ENCODE assay signal across 8 worm cellular contexts in genomic region chrIII:8093079-8093623, ce11.
TF ChIP-seq lines count a peak whose summit lies in the region.

K06H7.2 (plus strand) TSS chrIII:8093573.

TF ChIP-seq in whole organism, L1 larva, 84 proteins besides CTCF, POLR2A, EP300 and RAD21 (continues in another document):
- TF ChIP-seq Y116A8C.19 (tag; optimal IDR thresholded peaks at IDR 0.05; lab: Kevin White, UChicago; ENCODE audit: borderline replicate concordance), result no peak
- peak; percentile 13 for TF ChIP-seq rnt-1 (tag; optimal IDR thresholded peaks at IDR 0.05; lab: Kevin White, UChicago)
- TF ChIP-seq ces-1 (GFP tag; optimal IDR thresholded peaks at IDR 0.05; lab: Kevin White, UChicago), result no peak
- no peak for TF ChIP-seq efl-3 (GFP tag; optimal IDR thresholded peaks at IDR 0.05; lab: Kevin White, UChicago)
- no peak for TF ChIP-seq hlh-4 (tag; optimal IDR thresholded peaks at IDR 0.05; lab: Kevin White, UChicago)
- TF ChIP-seq fkh-8 (tag; optimal IDR thresholded peaks at IDR 0.05; lab: Kevin White, UChicago), result peak; percentile 44
- no peak for TF ChIP-seq nhr-28 (tag; optimal IDR thresholded peaks at IDR 0.05; lab: Kevin White, UChicago)
- TF ChIP-seq lin-15B (tag; optimal IDR thresholded peaks at IDR 0.05; lab: Kevin White, UChicago), result peak; percentile 78
- TF ChIP-seq F16B12.6 (tag; optimal IDR thresholded peaks at IDR 0.05; lab: Kevin White, UChicago), result peak; percentile 43
- no peak for TF ChIP-seq ceh-63 (GFP tag; optimal IDR thresholded peaks at IDR 0.05; lab: Kevin White, UChicago)
- peak; percentile 57 for TF ChIP-seq nhr-237 (tag; optimal IDR thresholded peaks at IDR 0.05; lab: Kevin White, UChicago)

TF ChIP-seq in whole organism, L2 larva, 48 proteins besides CTCF, POLR2A, EP300 and RAD21 (continues in another document):
- TF ChIP-seq zag-1 (tag; optimal IDR thresholded peaks at IDR 0.05; lab: Kevin White, UChicago), result peak; percentile 31
- no peak for TF ChIP-seq nhr-10 (tag; optimal IDR thresholded peaks at IDR 0.05; lab: Kevin White, UChicago)
- TF ChIP-seq unc-55 (GFP tag; optimal IDR thresholded peaks at IDR 0.05; lab: Kevin White, UChicago), result peak; percentile 83
- TF ChIP-seq crh-2 (tag; optimal IDR thresholded peaks at IDR 0.05; lab: Kevin White, UChicago), result peak; percentile 74
- TF ChIP-seq nhr-237 (tag; optimal IDR thresholded peaks at IDR 0.05; lab: Kevin White, UChicago), result no peak
- peak; percentile 36 for TF ChIP-seq fos-1 (tag; optimal IDR thresholded peaks at IDR 0.05; lab: Kevin White, UChicago)
- TF ChIP-seq mab-5 (tag; optimal IDR thresholded peaks at IDR 0.05; lab: Kevin White, UChicago), result peak; percentile 65
- TF ChIP-seq lin-13 (GFP tag; optimal IDR thresholded peaks at IDR 0.05; lab: Kevin White, UChicago), result peak; percentile 28
- TF ChIP-seq nhr-129 (tag; optimal IDR thresholded peaks at IDR 0.05; lab: Kevin White, UChicago), result peak; percentile 76
- TF ChIP-seq nhr-21 (tag; optimal IDR thresholded peaks at IDR 0.05; lab: Kevin White, UChicago), result no peak
- TF ChIP-seq peb-1 (tag; optimal IDR thresholded peaks at IDR 0.05; lab: Kevin White, UChicago), result no peak
- peak; percentile 46 for TF ChIP-seq nhr-25 (tag; optimal IDR thresholded peaks at IDR 0.05; lab: Kevin White, UChicago)

TF ChIP-seq in whole organism, L3 larva, 47 proteins besides CTCF, POLR2A, EP300 and RAD21 (continues in another document):
- TF ChIP-seq zag-1 (tag; optimal IDR thresholded peaks at IDR 0.05; lab: Kevin White, UChicago) (no peak), nhr-77 (tag; optimal IDR thresholded peaks at IDR 0.05; lab: Kevin White, UChicago) (no peak), ceh-16 (tag; optimal IDR thresholded peaks at IDR 0.05; lab: Kevin White, UChicago) (no peak), egl-5 (tag; optimal IDR thresholded peaks at IDR 0.05; lab: Kevin White, UChicago) (peak; percentile 87), lin-15B (tag; optimal IDR thresholded peaks at IDR 0.05; lab: Kevin White, UChicago) (peak; percentile 87), nhr-23 (tag; optimal IDR thresholded peaks at IDR 0.05; lab: Kevin White, UChicago) (peak; percentile 37), ztf-11 (tag; optimal IDR thresholded peaks at IDR 0.05; lab: Kevin White, UChicago) (no peak), unc-62 (GFP tag; optimal IDR thresholded peaks at IDR 0.05; lab: Kevin White, UChicago) (no peak), R02D3.7 (tag; optimal IDR thresholded peaks at IDR 0.05; lab: Kevin White, UChicago) (no peak), elt-3 (tag; optimal IDR thresholded peaks at IDR 0.05; lab: Kevin White, UChicago) (no peak), daf-12 (tag; optimal IDR thresholded peaks at IDR 0.05; lab: Kevin White, UChicago) (no peak), skn-1 (tag; optimal IDR thresholded peaks at IDR 0.05; lab: Kevin White, UChicago) (peak; percentile 44)

TF ChIP-seq in whole organism, L4 larva, 104 proteins besides CTCF, POLR2A, EP300 and RAD21 (continues in another document):
- TF ChIP-seq dpl-1 (GFP tag; optimal IDR thresholded peaks at IDR 0.05; lab: Kevin White, UChicago) (peak; percentile 58), saeg-2 (GFP tag; IDR thresholded peaks at IDR 0.05; lab: Robert Waterston, UW) (no peak), sdz-12 (GFP tag; optimal IDR thresholded peaks at IDR 0.05; lab: Kevin White, UChicago) (no peak), zip-11 (GFP tag; IDR thresholded peaks at IDR 0.05; lab: Robert Waterston, UW) (no peak), attf-4 (tag; optimal IDR thresholded peaks at IDR 0.05; lab: Kevin White, UChicago) (no peak), php-3 (GFP tag; IDR thresholded peaks at IDR 0.05; lab: Robert Waterston, UW) (no peak), ctbp-1 (GFP tag; IDR thresholded peaks at IDR 0.05; lab: Robert Waterston, UW) (no peak), jun-1 (tag; optimal IDR thresholded peaks at IDR 0.05; lab: Kevin White, UChicago) (no peak), ceh-32 (tag; optimal IDR thresholded peaks at IDR 0.05; lab: Kevin White, UChicago; ENCODE audit: poor library complexity) (no peak), lsy-2 (tag; optimal IDR thresholded peaks at IDR 0.05; lab: Kevin White, UChicago) (peak; percentile 18 to 90), T20F7.1 (GFP tag; optimal IDR thresholded peaks at IDR 0.05; lab: Kevin White, UChicago) (peak; percentile 39), cey-2 (tag; optimal IDR thresholded peaks at IDR 0.05; lab: Kevin White, UChicago; ENCODE audit: borderline replicate concordance, insufficient read depth) (no peak)

TF ChIP-seq in whole organism, late embryonic, 69 proteins besides CTCF, POLR2A, EP300 and RAD21 (continues in another document):
- TF ChIP-seq pqm-1 (tag; optimal IDR thresholded peaks at IDR 0.05; lab: Kevin White, UChicago), result no peak
- TF ChIP-seq dmd-4 (tag; optimal IDR thresholded peaks at IDR 0.05; lab: Kevin White, UChicago; ENCODE audit: borderline replicate concordance), result no peak
- TF ChIP-seq C38D4.7 (GFP tag; optimal IDR thresholded peaks at IDR 0.05; lab: Kevin White, UChicago), result no peak
- TF ChIP-seq ceh-48 (tag; optimal IDR thresholded peaks at IDR 0.05; lab: Kevin White, UChicago), result no peak
- no peak for TF ChIP-seq zip-5 (tag; optimal IDR thresholded peaks at IDR 0.05; lab: Kevin White, UChicago)
- TF ChIP-seq che-1 (tag; optimal IDR thresholded peaks at IDR 0.05; lab: Kevin White, UChicago), result no peak
- TF ChIP-seq F13H6.1 (tag; optimal IDR thresholded peaks at IDR 0.05; lab: Kevin White, UChicago), result no peak
- no peak for TF ChIP-seq ttx-3 (tag; optimal IDR thresholded peaks at IDR 0.05; lab: Kevin White, UChicago)
- no peak for TF ChIP-seq ceh-24 (tag; optimal IDR thresholded peaks at IDR 0.05; lab: Kevin White, UChicago)
- no peak for TF ChIP-seq ceh-9 (tag; optimal IDR thresholded peaks at IDR 0.05; lab: Kevin White, UChicago)
- no peak for TF ChIP-seq ceh-30 (tag; optimal IDR thresholded peaks at IDR 0.05; lab: Kevin White, UChicago)
- peak; percentile 48 for TF ChIP-seq ceh-31 (tag; optimal IDR thresholded peaks at IDR 0.05; lab: Kevin White, UChicago)
- TF ChIP-seq unc-55 (GFP tag; optimal IDR thresholded peaks at IDR 0.05; lab: Kevin White, UChicago), result peak; percentile 43

TF ChIP-seq in whole organism, midembryonic, 9 proteins besides CTCF, POLR2A, EP300 and RAD21:
- TF ChIP-seq ztf-23 (GFP tag; IDR thresholded peaks at IDR 0.05; lab: Robert Waterston, UW) (no peak), flt-1 (GFP tag; IDR thresholded peaks at IDR 0.05; lab: Robert Waterston, UW) (0 out of 2 replicates have a peak, but pooled peaks have one; percentile 40), cog-1 (tag; optimal IDR thresholded peaks at IDR 0.05; lab: Kevin White, UChicago) (peak; percentile 48)

TF ChIP-seq in whole organism, mixed stage, embryonic, 35 proteins besides CTCF, POLR2A, EP300 and RAD21 (continues in another document):
- TF ChIP-seq unc-120 (tag; optimal IDR thresholded peaks at IDR 0.05; lab: Kevin White, UChicago; ENCODE audit: poor library complexity, severe bottlenecking) (no peak), lin-13 (tag; optimal IDR thresholded peaks at IDR 0.05; lab: Kevin White, UChicago) (no peak), mls-2 (tag; optimal IDR thresholded peaks at IDR 0.05; lab: Kevin White, UChicago) (peak; percentile 19), ces-1 (GFP tag; optimal IDR thresholded peaks at IDR 0.05; lab: Kevin White, UChicago) (peak; percentile 91), lsy-2 (tag; optimal IDR thresholded peaks at IDR 0.05; lab: Kevin White, UChicago) (peak; percentile 77), nhr-2 (tag; optimal IDR thresholded peaks at IDR 0.05; lab: Kevin White, UChicago) (no peak), flh-1 (GFP tag; optimal IDR thresholded peaks at IDR 0.05; lab: Kevin White, UChicago) (no peak), mep-1 (tag; optimal IDR thresholded peaks at IDR 0.05; lab: Kevin White, UChicago) (peak; percentile 84), nhr-237 (tag; optimal IDR thresholded peaks at IDR 0.05; lab: Kevin White, UChicago) (peak; percentile 53), nhr-12 (tag; optimal IDR thresholded peaks at IDR 0.05; lab: Kevin White, UChicago) (no peak), unc-62 (GFP tag; optimal IDR thresholded peaks at IDR 0.05; lab: Kevin White, UChicago) (peak; percentile 74), elt-3 (tag; optimal IDR thresholded peaks at IDR 0.05; lab: Kevin White, UChicago) (no peak), blmp-1 (tag; optimal IDR thresholded peaks at IDR 0.05; lab: Kevin White, UChicago) (no peak), ztf-11 (tag; optimal IDR thresholded peaks at IDR 0.05; lab: Kevin White, UChicago) (no peak), ham-2 (GFP tag; optimal IDR thresholded peaks at IDR 0.05; lab: Kevin White, UChicago) (no peak), hlh-1 (tag; optimal IDR thresholded peaks at IDR 0.05; lab: Kevin White, UChicago) (peak; percentile 53), elt-1 (tag; optimal IDR thresholded peaks at IDR 0.05; lab: Kevin White, UChicago; ENCODE audit: borderline replicate concordance, insufficient read depth) (no peak), ceh-83 (GFP tag; optimal IDR thresholded peaks at IDR 0.05; lab: Kevin White, UChicago) (no peak)

TF ChIP-seq in whole organism, young adult, 124 proteins besides CTCF, POLR2A, EP300 and RAD21:
- TF ChIP-seq ekl-4 (GFP tag; IDR thresholded peaks at IDR 0.05; lab: Robert Waterston, UW) (no peak), ceh-27 (GFP tag; optimal IDR thresholded peaks at IDR 0.05; lab: Kevin White, UChicago) (peak; percentile 4), dpff-1 (tag; optimal IDR thresholded peaks at IDR 0.05; lab: Kevin White, UChicago) (no peak), rpc-1 (optimal IDR thresholded peaks at IDR 0.05; lab: Kevin White, UChicago) (no peak), rpc-1 (tag; optimal IDR thresholded peaks at IDR 0.05; lab: Kevin White, UChicago) (no peak), T26A5.8 (tag; optimal IDR thresholded peaks at IDR 0.05; lab: Kevin White, UChicago) (no peak), nhr-80 (tag; optimal IDR thresholded peaks at IDR 0.05; lab: Kevin White, UChicago) (peak; percentile 38), nhr-90 (tag; optimal IDR thresholded peaks at IDR 0.05; lab: Kevin White, UChicago) (no peak), mcd-1 (GFP tag; IDR thresholded peaks at IDR 0.05; lab: Robert Waterston, UW) (peak; percentile 79), hmg-1.2 (GFP tag; IDR thresholded peaks at IDR 0.05; lab: Robert Waterston, UW) (0 out of 2 replicates have a peak, but pooled peaks have one; percentile 12), lin-40 (tag; optimal IDR thresholded peaks at IDR 0.05; lab: Kevin White, UChicago) (peak; percentile 4), attf-5 (GFP tag; optimal IDR thresholded peaks at IDR 0.05; lab: Kevin White, UChicago) (peak; percentile 79)
